Fruit fly (Drosophila melanogaster) whole organism, embryonic: ENCODE results near the gene CG31231.

Experiments used
- Abd-B ChIP-seq: fragments of 200-800 bp; sonication (Bioruptor generic); optimal IDR thresholded peaks from 2 replicates; lab custom pipeline; 2018; ENCODE audit warnings: missing biosample characterization, mild to moderate bottlenecking, missing genetic modification characterization, moderate library complexity
- Atf3 ChIP-seq: fragments of 200-800 bp; sonication (Bioruptor generic); optimal IDR thresholded peaks from 3 replicates; lab custom pipeline; 2016; ENCODE audit warnings: missing biosample characterization, missing genetic modification characterization
- BtbVII ChIP-seq: fragments of 200-800 bp; sonication (Bioruptor generic); optimal IDR thresholded peaks from 3 replicates; lab custom pipeline; 2017; ENCODE audit warnings: missing biosample characterization, mild to moderate bottlenecking, missing genetic modification characterization
- CG10431 ChIP-seq: fragments of 200-800 bp; sonication (Bioruptor generic); optimal IDR thresholded peaks from 3 replicates; lab custom pipeline; 2018; ENCODE audit warnings: missing biosample characterization, mild to moderate bottlenecking, missing genetic modification characterization
- CG11398 ChIP-seq: fragments of 200-800 bp; sonication (Bioruptor generic); optimal IDR thresholded peaks from 2 replicates; lab custom pipeline; 2016; ENCODE audit warnings: missing biosample characterization, missing genetic modification characterization
- CG14667 ChIP-seq: fragments of 200-800 bp; sonication (Bioruptor generic); IDR thresholded peaks from 2 replicates; pipeline ENCODE4 v1.3.6; 2022; ENCODE audit warnings: missing biosample characterization, missing genetic modification characterization
- CG16779 ChIP-seq: fragments of 200-800 bp; sonication (Bioruptor generic); IDR thresholded peaks from 2 replicates; pipeline ENCODE4 v1.3.6; 2022; ENCODE audit warnings: missing biosample characterization, missing genetic modification characterization
- CG16813 ChIP-seq: fragments of 200-800 bp; sonication (Bioruptor generic); IDR thresholded peaks from 3 replicates; pipeline ENCODE4 v1.3.6; 2022; ENCODE audit warnings: missing biosample characterization, missing genetic modification characterization; ENCODE audit not compliant: partially characterized antibody
- CG2120 ChIP-seq: fragments of 200-800 bp; sonication (Bioruptor generic); optimal IDR thresholded peaks from 3 replicates; lab custom pipeline; 2016; ENCODE audit warnings: missing biosample characterization, missing genetic modification characterization
- CG2712 ChIP-seq: fragments of 200-800 bp; optimal IDR thresholded peaks from 3 replicates; lab custom pipeline; 2019; ENCODE audit warnings: missing biosample characterization, mild to moderate bottlenecking, missing genetic modification characterization, moderate library complexity
- CG31224 ChIP-seq: fragments of 200-800 bp; sonication (Bioruptor generic); IDR thresholded peaks from 2 replicates; pipeline ENCODE4 v1.3.6; 2022; ENCODE audit warnings: missing biosample characterization, missing genetic modification characterization
- CG31388 ChIP-seq: fragments of 200-800 bp; sonication (Bioruptor generic); optimal IDR thresholded peaks from 2 replicates; lab custom pipeline; 2016; ENCODE audit warnings: missing biosample characterization, missing genetic modification characterization
- CG6854 ChIP-seq: fragments of 200-800 bp; sonication (Bioruptor generic); optimal IDR thresholded peaks from 3 replicates; lab custom pipeline; 2017; ENCODE audit warnings: missing biosample characterization, mild to moderate bottlenecking, missing genetic modification characterization
- CTCF ChIP-seq: fragments of 200-800 bp; sonication (Bioruptor generic); optimal IDR thresholded peaks from 2 replicates; lab custom pipeline; 2017; ENCODE audit warnings: missing biosample characterization, mild to moderate bottlenecking, missing genetic modification characterization, moderate library complexity
- Dp ChIP-seq: fragments of 200-800 bp; sonication (Bioruptor generic); optimal IDR thresholded peaks from 2 replicates; lab custom pipeline; 2018; ENCODE audit warnings: missing biosample characterization, mild to moderate bottlenecking, missing genetic modification characterization, moderate library complexity
- E2f2 ChIP-seq: fragments of 200-800 bp; sonication (Bioruptor generic); IDR thresholded peaks from 2 replicates; pipeline ENCODE4 v1.3.6; 2022; ENCODE audit warnings: missing biosample characterization, missing genetic modification characterization
- GATAe ChIP-seq: fragments of 200-800 bp; sonication (Bioruptor generic); conservative IDR thresholded peaks from 2 replicates; pipeline ENCODE4 v1.3.6; 2022; ENCODE audit warnings: missing biosample characterization, missing genetic modification characterization
- Mrtf ChIP-seq: fragments of 200-800 bp; sonication (Bioruptor generic); IDR thresholded peaks from 3 replicates; pipeline ENCODE4 v1.3.6; 2022; ENCODE audit warnings: missing biosample characterization, missing genetic modification characterization
- NC2α ChIP-seq: fragments of 200-800 bp; sonication (Bioruptor generic); optimal IDR thresholded peaks from 2 replicates; lab custom pipeline; 2016; ENCODE audit warnings: missing biosample characterization, missing genetic modification characterization
- Rfx ChIP-seq: fragments of 200-800 bp; sonication (Bioruptor generic); IDR thresholded peaks from 2 replicates; pipeline ENCODE4 v1.3.6; 2022; ENCODE audit warnings: missing biosample characterization, missing genetic modification characterization
- Scr ChIP-seq: fragments of 200-800 bp; sonication (Bioruptor generic); IDR thresholded peaks from 2 replicates; pipeline ENCODE4 v1.3.6; 2022; ENCODE audit warnings: missing biosample characterization, missing genetic modification characterization; ENCODE audit not compliant: partially characterized antibody
- Trl ChIP-seq, 3 experiments: fragments of >200 bp in 2 of 3; fragments of 200-800 bp in 1 of 3; sonication (Bioruptor generic) in 1 of 3; optimal IDR thresholded peaks; 2 replicates in 1 of 3; 3 replicates in 2 of 3; lab custom pipeline; 2016 to 2017; ENCODE audit warnings: missing biosample characterization in 1 of 3, missing genetic modification characterization in 1 of 3
- bcd ChIP-seq: fragments of 200-800 bp; sonication (Bioruptor generic); optimal IDR thresholded peaks from 2 replicates; lab custom pipeline; 2017; ENCODE audit warnings: missing biosample characterization, mild to moderate bottlenecking, missing genetic modification characterization
- chif ChIP-seq, 2 experiments: fragments of 200-800 bp; sonication (Bioruptor generic); optimal IDR thresholded peaks; 3 replicates each; lab custom pipeline; 2016; ENCODE audit warnings: missing biosample characterization in 2 of 2, missing genetic modification characterization in 2 of 2
- chinmo ChIP-seq: fragments of 200-800 bp; sonication (Bioruptor generic); IDR thresholded peaks from 4 replicates; pipeline ENCODE4 v1.3.6; 2022; ENCODE audit warnings: missing biosample characterization, missing genetic modification characterization; ENCODE audit not compliant: partially characterized antibody
- cwo ChIP-seq: fragments of 200-800 bp; sonication (Bioruptor generic); optimal IDR thresholded peaks from 3 replicates; lab custom pipeline; 2017; ENCODE audit warnings: missing biosample characterization, missing genetic modification characterization, mild to moderate bottlenecking, moderate library complexity, missing genetic modification reagents
- da ChIP-seq: fragments of 200-800 bp; sonication (Bioruptor generic); optimal IDR thresholded peaks from 2 replicates; lab custom pipeline; 2016; ENCODE audit warnings: missing biosample characterization, missing genetic modification characterization
- emc ChIP-seq: fragments of 200-800 bp; sonication (Bioruptor generic); optimal IDR thresholded peaks from 2 replicates; lab custom pipeline; 2016; ENCODE audit warnings: missing biosample characterization, missing genetic modification characterization
- ems ChIP-seq: fragments of 200-800 bp; sonication (Bioruptor generic); optimal IDR thresholded peaks from 3 replicates; lab custom pipeline; 2016; ENCODE audit warnings: missing biosample characterization, missing genetic modification characterization
- jing ChIP-seq: fragments of 200-800 bp; sonication (Bioruptor generic); optimal IDR thresholded peaks from 2 replicates; lab custom pipeline; 2018; ENCODE audit warnings: missing biosample characterization, mild to moderate bottlenecking, missing genetic modification characterization
- lola ChIP-seq, 3 experiments: fragments of >200 bp in 2 of 3; fragments of 200-800 bp in 1 of 3; sonication (Bioruptor generic) in 1 of 3; optimal IDR thresholded peaks; 2 replicates each; lab custom pipeline; 2017 to 2019; ENCODE audit warnings: missing biosample characterization in 3 of 3, missing genetic modification characterization in 3 of 3, mild to moderate bottlenecking in 1 of 3, moderate library complexity in 1 of 3
- odd ChIP-seq: fragments of 200-800 bp; sonication (Bioruptor generic); optimal IDR thresholded peaks from 2 replicates; lab custom pipeline; 2017; ENCODE audit warnings: missing biosample characterization, mild to moderate bottlenecking, missing genetic modification characterization
- phol ChIP-seq: fragments of 200-800 bp; sonication (Bioruptor generic); optimal IDR thresholded peaks from 3 replicates; lab custom pipeline; 2018; ENCODE audit warnings: missing biosample characterization, mild to moderate bottlenecking, missing genetic modification characterization, moderate library complexity
- ranshi ChIP-seq: fragments of 200-800 bp; sonication (Bioruptor generic); IDR thresholded peaks from 2 replicates; pipeline ENCODE4 v1.3.6; 2022; ENCODE audit warnings: missing biosample characterization, missing genetic modification characterization
- rib ChIP-seq: fragments of 200-800 bp; sonication (Bioruptor generic); IDR thresholded peaks from 2 replicates; pipeline ENCODE4 v1.3.6; 2022; ENCODE audit warnings: missing biosample characterization, missing genetic modification characterization
- run ChIP-seq: fragments of 200-800 bp; sonication (Bioruptor generic); optimal IDR thresholded peaks from 3 replicates; lab custom pipeline; 2018; ENCODE audit warnings: missing biosample characterization, mild to moderate bottlenecking, missing genetic modification characterization
- sens-2 ChIP-seq: fragments of 200-800 bp; sonication (Bioruptor generic); IDR thresholded peaks from 2 replicates; pipeline ENCODE4 v1.3.6; 2022; ENCODE audit warnings: missing biosample characterization, missing genetic modification characterization
- zf30C ChIP-seq: fragments of 200-800 bp; sonication (Bioruptor generic); optimal IDR thresholded peaks from 3 replicates; lab custom pipeline; 2018; ENCODE audit warnings: missing biosample characterization, mild to moderate bottlenecking, missing genetic modification characterization

Gene CG31231

dm6 chr3R:18665061-18665460, at the start of gene CG31231:
TSS of gene CG31231 (plus strand) at chr3R:18665361.
- TF ChIP-seq Abd-B (GFP tag; lab: Kevin White, UChicago) (no peak), CG14667 (GFP tag; lab: Robert Waterston, UW) (no peak), NC2α (GFP tag; lab: Kevin White, UChicago) (no peak), sens-2 (GFP tag; lab: Robert Waterston, UW) (no peak), chif (GFP tag; optimal IDR thresholded peaks at IDR 0.05; lab: Kevin White, UChicago) (no peak), CG11398 (GFP tag; lab: Kevin White, UChicago) (no peak), odd (no peak), zf30C (GFP tag; lab: Kevin White, UChicago) (no peak), emc (GFP tag; lab: Kevin White, UChicago) (no peak), CG2712 (tag; lab: Kevin White, UChicago) (no peak), ems (GFP tag; lab: Kevin White, UChicago) (no peak), CG31388 (GFP tag; lab: Kevin White, UChicago) (no peak), lola (GFP tag; optimal IDR thresholded peaks at IDR 0.05; lab: Kevin White, UChicago) (no peak)

dm6 chr3R:18616007-18616406, 49.2 kb upstream of the CG31231 start:
- TF ChIP-seq run (tag; lab: Kevin White, UChicago) = no peak
- TF ChIP-seq cwo (GFP tag; lab: Kevin White, UChicago) = no peak
- TF ChIP-seq BtbVII (GFP tag; lab: Kevin White, UChicago) = no peak
- TF ChIP-seq E2f2 = no peak
- TF ChIP-seq rib (GFP tag; lab: Robert Waterston, UW) = no peak
- TF ChIP-seq CG2120 (GFP tag; lab: Kevin White, UChicago) = no peak
- TF ChIP-seq CG16779 (GFP tag; lab: Robert Waterston, UW) = no peak
- no peak for TF ChIP-seq Rfx
- TF ChIP-seq CG6854 (GFP tag; lab: Kevin White, UChicago) = no peak
- TF ChIP-seq ranshi (GFP tag; lab: Robert Waterston, UW) = no peak
- TF ChIP-seq jing (GFP tag; lab: Kevin White, UChicago) = no peak
- no peak for TF ChIP-seq Dp
- no peak for TF ChIP-seq CG16813 (GFP tag; lab: Robert Waterston, UW)
- no peak for TF ChIP-seq phol (tag; lab: Kevin White, UChicago)
- no peak for TF ChIP-seq Atf3 (GFP tag; lab: Kevin White, UChicago)
- no peak for TF ChIP-seq Trl (optimal IDR thresholded peaks at IDR 0.05; lab: Kevin White, UChicago)
- TF ChIP-seq Trl (GFP tag; optimal IDR thresholded peaks at IDR 0.05; lab: Kevin White, UChicago) = no peak
- no peak for TF ChIP-seq da (GFP tag; lab: Kevin White, UChicago)
- no peak for TF ChIP-seq Mrtf
- no peak for TF ChIP-seq CTCF (GFP tag; lab: Kevin White, UChicago)
- no peak for TF ChIP-seq Scr (GFP tag; lab: Robert Waterston, UW)
- TF ChIP-seq, all 482 proteins: peak for 0

dm6 chr3R:18617411-18617810, 47.8 kb upstream of the CG31231 start, which contains the start of gene CG7695:
TSS of gene CG7695 (minus strand) at chr3R:18617511.
- no peak for TF ChIP-seq CG10431 (GFP tag; lab: Kevin White, UChicago)
- no peak for TF ChIP-seq chinmo (GFP tag; lab: Robert Waterston, UW)
- TF ChIP-seq CG31224 (GFP tag; lab: Robert Waterston, UW) = no peak
- TF ChIP-seq bcd (GFP tag; lab: Kevin White, UChicago) = no peak
- TF ChIP-seq GATAe (GFP tag; lab: Robert Waterston, UW) = no peak
